Worm (Caenorhabditis elegans) whole organism, midembryonic: Measurements from ENCODE around the gene cam-1.

Experiments
- tab-1 ChIP-seq: fragments of 200-800 bp; sonication (Bioruptor generic); IDR thresholded peaks from 2 replicates; pipeline ENCODE4 v1.3.6; 2022; ENCODE audit warnings: missing genetic modification characterization, missing compliant biosample characterization
- ztf-29 ChIP-seq: fragments of 200-800 bp; sonication (Bioruptor generic); IDR thresholded peaks from 2 replicates; pipeline ENCODE4 v1.3.6; 2022; ENCODE audit warnings: missing genetic modification reagents, missing genetic modification characterization, missing compliant biosample characterization

- no peak for TF ChIP-seq tab-1 (GFP tag; lab: Robert Waterston, UW)
- no peak for TF ChIP-seq ztf-29 (GFP tag; lab: Robert Waterston, UW)
Observed at ce11 chrII:9303545-9303944, 6.6 kb downstream of the cam-1 start.
